Worm (Caenorhabditis elegans): ENCODE measurements around the gene C47A4.3.

DNA sequence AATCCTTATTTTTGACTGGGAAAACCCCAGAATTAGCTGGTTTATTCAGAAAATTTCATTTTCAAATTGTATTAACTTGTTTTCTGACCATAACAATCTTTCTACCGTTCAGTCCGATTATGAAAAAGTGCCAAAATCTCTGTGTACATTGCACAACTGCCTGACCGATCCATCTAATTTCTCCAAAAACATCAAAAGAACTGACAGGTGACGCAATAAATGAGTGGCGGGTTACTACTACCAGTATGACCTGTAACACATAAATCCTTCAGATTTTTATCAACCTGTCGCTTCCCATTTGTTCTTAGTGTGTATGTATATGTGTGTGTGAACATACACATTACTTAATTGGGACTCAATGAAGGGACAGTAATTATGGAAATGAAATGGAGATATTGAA lies 25.4 kb downstream of the C47A4.3 start:
- TF ChIP-seq ets-7 (tag; optimal IDR thresholded peaks at IDR 0.05) (no peak), hmg-4 (GFP tag; optimal IDR thresholded peaks at IDR 0.05) (no peak), ceh-36 (tag; optimal IDR thresholded peaks at IDR 0.05) (no peak), sea-1 (GFP tag; conservative IDR thresholded peaks at IDR 0.05) (no peak), flt-1 (GFP tag; IDR thresholded peaks at IDR 0.05) (no peak), ama-1 (optimal IDR thresholded peaks at IDR 0.05) (no peak), hmbx-1 (tag; optimal IDR thresholded peaks at IDR 0.05) (no peak), aly-1 (tag; optimal IDR thresholded peaks at IDR 0.05) (no peak), tbx-37 (GFP tag; conservative IDR thresholded peaks at IDR 0.05) (no peak), tra-4 (tag; optimal IDR thresholded peaks at IDR 0.05) (no peak), hnd-1 (tag; optimal IDR thresholded peaks at IDR 0.05) (no peak), pes-1 (GFP tag; IDR thresholded peaks at IDR 0.05) (no peak), tbx-11 (GFP tag; IDR thresholded peaks at IDR 0.05) (no peak), B0310.2 (tag; optimal IDR thresholded peaks at IDR 0.05) (no peak)
